Fruit fly (Drosophila melanogaster): ENCODE data around the gene mRpL23.

mRpL23 gene

DNA sequence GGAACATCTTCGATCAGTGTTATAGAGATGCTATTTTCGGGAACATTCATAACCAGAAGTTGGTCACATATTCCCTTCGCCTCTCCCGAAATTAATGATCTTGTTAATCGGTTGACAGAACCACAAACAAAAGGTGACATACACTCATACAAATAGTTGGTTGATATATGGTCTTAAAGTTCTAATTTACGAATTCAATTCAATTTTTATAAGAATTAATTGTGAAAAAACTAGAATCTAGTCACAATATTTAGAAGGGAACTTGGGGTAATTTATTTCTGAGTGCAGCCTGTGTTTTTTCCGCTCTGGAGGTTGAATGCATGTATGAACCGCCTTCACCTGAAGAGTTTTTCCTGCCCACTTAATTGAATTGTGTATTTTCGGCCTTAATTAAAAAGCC, 26.3 kb upstream of the mRpL23 start (continued):
- no peak for TF ChIP-seq Ada2b (GFP tag; IDR thresholded peaks at IDR 0.05)
- no peak for TF ChIP-seq Trl (optimal IDR thresholded peaks at IDR 0.05)
- no peak for TF ChIP-seq Trl (GFP tag; optimal IDR thresholded peaks at IDR 0.05)
- no peak for TF ChIP-seq Bdp1 (GFP tag; optimal IDR thresholded peaks at IDR 0.05)
- no peak for TF ChIP-seq Doc2 (GFP tag; IDR thresholded peaks at IDR 0.05)
- no peak for TF ChIP-seq CG3838 (GFP tag; optimal IDR thresholded peaks at IDR 0.05)
- no peak for TF ChIP-seq cad (GFP tag; optimal IDR thresholded peaks at IDR 0.05)
- TF ChIP-seq CG7839 (tag; optimal IDR thresholded peaks at IDR 0.05): peak; percentile 5
- no peak for TF ChIP-seq Asciz (GFP tag; optimal IDR thresholded peaks at IDR 0.05)
- TF ChIP-seq ham (GFP tag; IDR thresholded peaks at IDR 0.05): no peak
- no peak for TF ChIP-seq sima (GFP tag; optimal IDR thresholded peaks at IDR 0.05)
- TF ChIP-seq CG9215 (GFP tag; IDR thresholded peaks at IDR 0.05): no peak
- no peak for TF ChIP-seq CG4328 (GFP tag; optimal IDR thresholded peaks at IDR 0.05)
- TF ChIP-seq bowl (GFP tag; IDR thresholded peaks at IDR 0.05): no peak
- no peak for TF ChIP-seq MESR4 (GFP tag; optimal IDR thresholded peaks at IDR 0.05)
- no peak for TF ChIP-seq onecut (GFP tag; IDR thresholded peaks at IDR 0.05)
- TF ChIP-seq CG1647 (GFP tag; optimal IDR thresholded peaks at IDR 0.05): no peak
- TF ChIP-seq sd (tag; optimal IDR thresholded peaks at IDR 0.05): no peak
- TF ChIP-seq CG30431 (GFP tag; optimal IDR thresholded peaks at IDR 0.05): no peak
- no peak for TF ChIP-seq CG10959 (GFP tag; IDR thresholded peaks at IDR 0.05)
- TF ChIP-seq maf-S (GFP tag; optimal IDR thresholded peaks at IDR 0.05): no peak
- no peak for TF ChIP-seq eve (GFP tag; optimal IDR thresholded peaks at IDR 0.05)
- TF ChIP-seq az2 (GFP tag; optimal IDR thresholded peaks at IDR 0.05): no peak
- no peak for TF ChIP-seq so (GFP tag; IDR thresholded peaks at IDR 0.05)
- no peak for TF ChIP-seq CG7357 (GFP tag; IDR thresholded peaks at IDR 0.05)
- no peak for TF ChIP-seq Elba2 (GFP tag; optimal IDR thresholded peaks at IDR 0.05)
- TF ChIP-seq vnd (GFP tag; IDR thresholded peaks at IDR 0.05; ENCODE audit: partially characterized antibody): no peak
- no peak for TF ChIP-seq CG9727 (GFP tag; optimal IDR thresholded peaks at IDR 0.05)
- no peak for TF ChIP-seq CG7372 (GFP tag; IDR thresholded peaks at IDR 0.05)
- TF ChIP-seq CG17328 (GFP tag; IDR thresholded peaks at IDR 0.05): peak; percentile 23; the same call in 1 of the 2 replicates
- no peak for TF ChIP-seq lov (optimal IDR thresholded peaks at IDR 0.05)
- TF ChIP-seq lov (GFP tag; IDR thresholded peaks at IDR 0.05): 0 out of 3 replicates have a peak, but pooled peaks have one; percentile 48
- no peak for TF ChIP-seq wdn (GFP tag; IDR thresholded peaks at IDR 0.05)
- TF ChIP-seq Gug (GFP tag; IDR thresholded peaks at IDR 0.05): no peak
- no peak for TF ChIP-seq Adf1 (GFP tag; IDR thresholded peaks at IDR 0.05)
- no peak for TF ChIP-seq CG5180 (GFP tag; optimal IDR thresholded peaks at IDR 0.05)
- no peak for TF ChIP-seq Atf-2 (GFP tag; optimal IDR thresholded peaks at IDR 0.05)
- no peak for TF ChIP-seq abd-A (tag; optimal IDR thresholded peaks at IDR 0.05)
- no peak for TF ChIP-seq GATAe (GFP tag; conservative IDR thresholded peaks at IDR 0.05)
- no peak for TF ChIP-seq Dip2 (GFP tag; IDR thresholded peaks at IDR 0.05)
- peak; percentile 3 for TF ChIP-seq Oli (tag; optimal IDR thresholded peaks at IDR 0.05)
- TF ChIP-seq Xbp1 (GFP tag; optimal IDR thresholded peaks at IDR 0.05): peak; percentile 15
- TF ChIP-seq CG4820 (GFP tag; optimal IDR thresholded peaks at IDR 0.05): no peak
- peak in 1 of 3 experiments; percentile 29 for TF ChIP-seq lola (GFP tag; optimal IDR thresholded peaks at IDR 0.05)
- TF ChIP-seq aop (GFP tag; IDR thresholded peaks at IDR 0.05): no peak
- TF ChIP-seq jing (GFP tag; optimal IDR thresholded peaks at IDR 0.05): no peak
- TF ChIP-seq vfl (GFP tag; optimal IDR thresholded peaks at IDR 0.05): no peak
- TF ChIP-seq CG6683 (GFP tag; optimal IDR thresholded peaks at IDR 0.05): no peak
- no peak for TF ChIP-seq CG31365 (tag; optimal IDR thresholded peaks at IDR 0.05)
- TF ChIP-seq Doc3 (GFP tag; IDR thresholded peaks at IDR 0.05; ENCODE audit: partially characterized antibody): no peak
- no peak for TF ChIP-seq seq (GFP tag; IDR thresholded peaks at IDR 0.05)
- no peak for TF ChIP-seq CG10543 (GFP tag; optimal IDR thresholded peaks at IDR 0.05)
- TF ChIP-seq CG10267 (tag; optimal IDR thresholded peaks at IDR 0.05): no peak

Measured in whole organism, embryonic.